Fruit fly (Drosophila melanogaster): ENCODE results near the gene eff.

DNA sequence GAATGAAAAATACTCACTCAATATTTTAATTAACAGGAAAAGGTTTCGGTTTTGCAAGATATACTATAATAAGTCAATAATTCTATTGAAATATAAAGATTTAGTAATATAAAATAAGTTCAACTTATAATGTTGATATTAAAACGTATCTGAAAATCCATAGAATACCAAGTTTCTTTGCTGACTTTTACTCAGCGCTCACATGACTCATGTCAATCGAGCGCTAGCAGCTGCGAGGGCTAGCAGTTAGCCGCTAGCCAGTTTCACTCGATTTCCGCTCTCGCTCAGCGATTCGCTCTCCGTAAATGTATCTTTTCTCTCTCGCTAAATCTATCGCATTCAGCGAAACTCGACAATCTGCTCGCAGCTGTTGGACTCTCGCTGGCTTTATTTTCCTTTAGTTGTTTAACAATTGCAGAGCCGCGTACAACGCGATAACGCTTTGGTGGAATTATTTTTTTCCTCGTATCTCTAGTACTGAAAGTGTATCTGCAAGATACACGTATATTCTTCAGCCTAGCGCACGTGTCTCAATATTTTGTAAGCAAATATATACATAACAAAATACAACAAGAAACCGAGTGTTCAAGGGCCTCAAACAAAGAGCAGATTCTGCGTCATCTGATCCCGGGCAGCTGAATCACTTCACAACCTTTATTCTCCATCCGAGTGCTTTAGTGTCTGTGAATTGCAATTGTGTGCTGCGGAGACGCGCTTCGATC, 8.1 kb upstream of the eff start:
- TF ChIP-seq Myc (optimal IDR thresholded peaks at IDR 0.05) (no peak), h (optimal IDR thresholded peaks at IDR 0.05) (no peak), psq (optimal IDR thresholded peaks at IDR 0.05) (no peak), insv (optimal IDR thresholded peaks at IDR 0.05) (no peak), ttk (optimal IDR thresholded peaks at IDR 0.05) (no peak), Sin3A (optimal IDR thresholded peaks at IDR 0.05) (no peak)
